Worm (Caenorhabditis elegans): Measurements from ENCODE around the gene ndua-5.

DNA sequence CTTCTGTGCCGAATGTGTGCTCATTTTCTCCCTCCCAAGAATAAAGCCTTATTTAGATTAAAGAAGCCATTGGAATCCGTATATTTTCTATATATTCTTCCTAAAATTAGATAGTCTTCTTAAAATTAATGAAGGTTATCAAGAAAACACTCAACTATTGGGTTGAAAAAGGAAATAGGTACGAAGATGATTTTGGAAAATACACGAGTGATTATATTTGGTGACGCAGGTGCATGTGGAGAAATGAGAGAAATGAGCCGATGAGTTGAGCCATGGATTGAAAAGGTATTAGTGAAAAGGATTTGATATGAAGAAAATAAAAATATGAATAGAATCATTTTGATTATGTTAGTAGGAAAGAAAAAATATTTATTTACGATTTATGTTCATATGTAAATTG lies 43.8 kb downstream of the ndua-5 start, which contains the start of gene cng-3:
- TF ChIP-seq him-1 (tag; optimal IDR thresholded peaks at IDR 0.05) = no peak
- TF ChIP-seq W03F9.2 (tag; optimal IDR thresholded peaks at IDR 0.05) = no peak

Measured in whole organism, L4/young adult.